Fruit fly (Drosophila melanogaster): ENCODE measurements around the gene Cph.

dm6 chrX:7100689-7101088 lies 36.8 kb upstream of the Cph start:
- TF ChIP-seq spab (GFP tag; optimal IDR thresholded peaks at IDR 0.05) (no peak), CG15336 (GFP tag; IDR thresholded peaks at IDR 0.05) (no peak), CG16779 (tag; optimal IDR thresholded peaks at IDR 0.05) (no peak), Eip78C (GFP tag) (peak; percentile 55), CG6808 (GFP tag; optimal IDR thresholded peaks at IDR 0.05) (peak; percentile 59), acj6 (GFP tag; optimal IDR thresholded peaks at IDR 0.05) (no peak), vri (GFP tag; optimal IDR thresholded peaks at IDR 0.05) (no peak), CG11294 (GFP tag; IDR thresholded peaks at IDR 0.05) (no peak)
